Fruit fly (Drosophila melanogaster) whole organism, embryonic: ENCODE measurements around the gene lectin-29Ca.

Experiments used
- CG14965 ChIP-seq: fragments of 200-800 bp; sonication (Bioruptor generic); optimal IDR thresholded peaks from 2 replicates; lab custom pipeline; 2016; ENCODE audit warnings: missing biosample characterization, missing genetic modification characterization, borderline replicate concordance
- CG17612 ChIP-seq: fragments of 200-800 bp; sonication (Bioruptor generic); IDR thresholded peaks from 2 replicates; pipeline ENCODE4 v1.3.6; 2022; ENCODE audit warnings: missing biosample characterization, missing genetic modification characterization
- CG3065 ChIP-seq: fragments of 200-800 bp; sonication (Bioruptor generic); optimal IDR thresholded peaks from 2 replicates; lab custom pipeline; 2016; ENCODE audit warnings: missing biosample characterization, missing genetic modification characterization
- CG3163 ChIP-seq: fragments of 200-800 bp; sonication (Bioruptor generic); optimal IDR thresholded peaks from 3 replicates; lab custom pipeline; 2016; ENCODE audit warnings: missing biosample characterization, missing genetic modification characterization
- Ssrp ChIP-seq: fragments of 200-800 bp; sonication (Bioruptor generic); optimal IDR thresholded peaks from 2 replicates; lab custom pipeline; 2018; ENCODE audit warnings: missing biosample characterization, mild to moderate bottlenecking, missing genetic modification characterization, moderate library complexity
- pan ChIP-seq, 4 experiments: fragments of >200 bp in 3 of 4; fragments of 200-800 bp in 1 of 4; sonication (Bioruptor generic) in 1 of 4; optimal IDR thresholded peaks in 3 of 4; IDR thresholded peaks in 1 of 4; 2 replicates each; pipeline versions ENCODE4 v1.3.6 to Lab custom; 2017 to 2022; ENCODE audit warnings: missing biosample characterization in 2 of 4, missing genetic modification characterization in 2 of 4, mixed read lengths in 1 of 4
- tio ChIP-seq: fragments of 200-800 bp; sonication (Bioruptor generic); optimal IDR thresholded peaks from 2 replicates; lab custom pipeline; 2017; ENCODE audit warnings: missing biosample characterization, missing genetic modification characterization, inconsistent platforms
- vfl ChIP-seq: fragments of 200-800 bp; sonication (Bioruptor generic); optimal IDR thresholded peaks from 2 replicates; lab custom pipeline; 2016; ENCODE audit warnings: missing biosample characterization, missing genetic modification characterization

dm6 chr2L:8384108-8384601 lies 9.9 kb downstream of the lectin-29Ca start, which contains the start of the genes Dad1 and CG13384:
- TF ChIP-seq CG3163 (GFP tag; lab: Kevin White, UChicago): no peak
- no peak for TF ChIP-seq pan (optimal IDR thresholded peaks at IDR 0.05; lab: Kevin White, UChicago)
- TF ChIP-seq pan (GFP tag; optimal IDR thresholded peaks at IDR 0.05 in 1 of 2, IDR thresholded peaks at IDR 0.05 in 1 of 2): peak in 1 of 2 experiments; percentile 93
- TF ChIP-seq CG17612: peak; percentile 82
- TF ChIP-seq CG3065 (GFP tag; lab: Kevin White, UChicago): peak; percentile 57
- peak; percentile 90 for TF ChIP-seq Ssrp
- peak; percentile 61 for TF ChIP-seq vfl (GFP tag; lab: Kevin White, UChicago)
- no peak for TF ChIP-seq CG14965 (GFP tag; lab: Kevin White, UChicago)
- TF ChIP-seq tio (GFP tag; lab: Kevin White, UChicago): peak; percentile 88
